Worm (Caenorhabditis elegans): ENCODE data around the gene Y71H2AL.2.

Y71H2AL.2 gene

ce11 chrIII:2656168-2656567 lies 30.0 kb upstream of the Y71H2AL.2 start (continued):
- TF ChIP-seq hlh-17 (GFP tag; optimal IDR thresholded peaks at IDR 0.05; ENCODE audit: borderline replicate concordance) = no peak
- TF ChIP-seq lin-35 (GFP tag; optimal IDR thresholded peaks at IDR 0.05) = no peak
- no peak for TF ChIP-seq unc-86 (tag; optimal IDR thresholded peaks at IDR 0.05)
- no peak for TF ChIP-seq efl-3 (GFP tag; optimal IDR thresholded peaks at IDR 0.05)
- TF ChIP-seq hlh-4 (tag; optimal IDR thresholded peaks at IDR 0.05) = no peak
- no peak for TF ChIP-seq mef-2 (tag; optimal IDR thresholded peaks at IDR 0.05)
- peak; percentile 83 for TF ChIP-seq lin-14 (GFP tag; optimal IDR thresholded peaks at IDR 0.05)
- TF ChIP-seq unc-30 (tag; optimal IDR thresholded peaks at IDR 0.05) = no peak

DNA sequence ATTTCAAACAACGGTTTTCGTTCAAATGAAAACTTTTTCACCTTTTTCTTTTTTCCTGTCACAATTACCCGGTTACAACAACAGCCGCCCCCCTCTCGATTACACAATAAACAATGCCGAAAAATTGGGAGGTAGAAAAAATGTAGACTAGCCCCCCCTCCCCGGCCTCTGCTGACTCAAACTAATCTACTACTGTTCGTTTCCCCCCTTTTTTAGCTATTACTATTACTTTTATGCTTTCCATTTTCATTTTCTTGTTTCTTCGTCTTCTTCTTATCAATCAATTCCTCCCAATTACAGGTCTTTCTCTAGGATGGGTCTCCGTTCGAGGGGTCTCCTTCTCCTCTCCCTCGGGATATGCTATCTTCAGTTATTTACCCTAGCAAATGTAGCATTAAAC lies 28.4 kb upstream of the Y71H2AL.2 start, which contains the start of gene let-805:
let-805 (plus strand) TSS at position 301 of the 400 bp plus-strand sequence.
- TF ChIP-seq efl-1 (optimal IDR thresholded peaks at IDR 0.05) (no peak), efl-1 (GFP tag; optimal IDR thresholded peaks at IDR 0.05 in 1 of 2) (peak in 1 of 2 experiments; percentile 65), pax-3 (tag; optimal IDR thresholded peaks at IDR 0.05) (no peak), mdl-1 (tag; optimal IDR thresholded peaks at IDR 0.05) (no peak), snpc-4 (tag; optimal IDR thresholded peaks at IDR 0.05) (no peak), nhr-85 (tag) (peak; percentile 12)

DNA sequence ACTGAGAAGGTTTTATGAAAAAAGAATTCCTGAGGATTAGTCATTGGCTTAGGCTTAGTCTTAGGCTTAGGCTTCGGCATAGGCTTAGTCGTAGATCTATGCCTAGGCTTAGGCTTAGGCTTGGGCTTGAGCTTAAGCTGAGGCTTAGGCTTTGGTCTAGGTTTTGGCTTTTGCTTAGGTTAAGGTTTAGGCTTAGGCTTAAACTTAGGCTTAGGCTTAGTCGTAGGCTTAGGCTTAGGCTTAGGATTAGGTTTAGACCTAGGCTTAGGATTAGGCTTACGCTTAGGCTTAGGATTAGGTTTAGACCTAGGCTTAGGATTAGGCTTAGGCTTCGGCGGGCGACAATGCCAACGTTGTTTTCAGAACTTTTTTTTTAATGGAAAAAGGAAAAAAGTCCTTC lies 10.7 kb upstream of the Y71H2AL.2 start:
- TF ChIP-seq unc-130 (tag; optimal IDR thresholded peaks at IDR 0.05) (no peak), lin-35 (GFP tag; optimal IDR thresholded peaks at IDR 0.05) (no peak), C16A3.4 (tag; optimal IDR thresholded peaks at IDR 0.05) (no peak), C04F5.9 (tag; optimal IDR thresholded peaks at IDR 0.05) (no peak), egl-13 (tag; optimal IDR thresholded peaks at IDR 0.05) (no peak), ztf-11 (tag; optimal IDR thresholded peaks at IDR 0.05) (no peak), F16B12.6 (tag; optimal IDR thresholded peaks at IDR 0.05) (no peak), mef-2 (tag; optimal IDR thresholded peaks at IDR 0.05) (no peak)

DNA sequence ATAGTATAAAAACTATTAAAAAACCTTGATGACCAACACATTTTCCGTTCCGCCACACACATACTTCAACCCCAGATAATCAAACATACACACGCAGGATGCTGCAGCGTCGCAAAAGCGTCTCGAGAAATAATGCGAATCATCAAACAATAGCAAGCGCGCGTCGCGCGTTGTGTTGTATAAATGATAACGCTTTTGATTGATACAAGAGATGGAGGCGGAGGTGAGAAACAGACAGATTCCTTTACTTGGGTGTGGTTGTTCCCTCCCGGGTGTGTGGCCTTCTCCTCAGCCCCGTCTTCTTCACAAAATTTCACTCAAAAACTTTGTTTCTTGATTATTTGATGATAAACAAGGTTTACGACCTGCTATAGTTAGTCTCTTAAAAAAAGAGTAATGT lies 10.1 kb upstream of the Y71H2AL.2 start:
- TF ChIP-seq lin-14 (GFP tag; optimal IDR thresholded peaks at IDR 0.05) (peak; percentile 64), lin-35 (GFP tag; optimal IDR thresholded peaks at IDR 0.05) (peak in 1 of 2 experiments; percentile 38), elt-2 (tag; optimal IDR thresholded peaks at IDR 0.05) (peak; percentile 14), elt-3 (tag; optimal IDR thresholded peaks at IDR 0.05) (peak in 3 of 6 experiments; percentile 49 to 76 (median 67)), efl-1 (optimal IDR thresholded peaks at IDR 0.05) (no peak), efl-1 (GFP tag; optimal IDR thresholded peaks at IDR 0.05 in 1 of 2) (no peak), lin-15B (tag; optimal IDR thresholded peaks at IDR 0.05) (no peak), nhr-19 (GFP tag; conservative IDR thresholded peaks at IDR 0.05) (no peak), snu-23 (GFP tag; optimal IDR thresholded peaks at IDR 0.05) (peak; percentile 34), nhr-85 (tag) (peak; percentile 71), lin-39 (tag; optimal IDR thresholded peaks at IDR 0.05) (no peak), dpl-1 (GFP tag; optimal IDR thresholded peaks at IDR 0.05) (no peak)

- TF ChIP-seq dsc-1 (tag; optimal IDR thresholded peaks at IDR 0.05) (no peak), nhr-20 (tag; optimal IDR thresholded peaks at IDR 0.05) (no peak), hlh-4 (tag; optimal IDR thresholded peaks at IDR 0.05) (no peak), ceh-88 (GFP tag; IDR thresholded peaks at IDR 0.05) (no peak), lin-13 (GFP tag; optimal IDR thresholded peaks at IDR 0.05) (no peak), nhr-19 (GFP tag; conservative IDR thresholded peaks at IDR 0.05) (no peak), efl-1 (optimal IDR thresholded peaks at IDR 0.05) (no peak), efl-1 (GFP tag; optimal IDR thresholded peaks at IDR 0.05 in 1 of 2) (no peak), sptf-1 (tag; optimal IDR thresholded peaks at IDR 0.05) (no peak), hlh-17 (GFP tag; optimal IDR thresholded peaks at IDR 0.05; ENCODE audit: borderline replicate concordance) (no peak), pqm-1 (tag; optimal IDR thresholded peaks at IDR 0.05) (no peak), blmp-1 (tag; optimal IDR thresholded peaks at IDR 0.05) (no peak), dpl-1 (GFP tag; optimal IDR thresholded peaks at IDR 0.05) (no peak), hpl-2 (GFP tag; optimal IDR thresholded peaks at IDR 0.05) (no peak), unc-98 (GFP tag; IDR thresholded peaks at IDR 0.05) (no peak), nhr-77 (tag; optimal IDR thresholded peaks at IDR 0.05) (no peak), F16B12.6 (tag; optimal IDR thresholded peaks at IDR 0.05) (no peak), mdl-1 (tag; optimal IDR thresholded peaks at IDR 0.05) (no peak), unc-62 (GFP tag; optimal IDR thresholded peaks at IDR 0.05) (no peak), lin-14 (GFP tag; optimal IDR thresholded peaks at IDR 0.05) (no peak), aly-2 (tag; optimal IDR thresholded peaks at IDR 0.05) (no peak)
Measured at ce11 chrIII:2678017-2678416, 8.1 kb upstream of the Y71H2AL.2 start.
